Worm (Caenorhabditis elegans) whole organism, mixed stage, embryonic: Measurements from ENCODE around the gene eif-3.F.

Experiments
- M03D4.4 ChIP-seq: sonication (generic microtip); optimal IDR thresholded peaks from 2 replicates; lab custom pipeline; 2017; ENCODE audit warnings: mild to moderate bottlenecking, missing genetic modification characterization, missing compliant biosample characterization
- bed-3 ChIP-seq: fragments of 200-800 bp; sonication (Bioruptor generic); optimal IDR thresholded peaks from 3 replicates; lab custom pipeline; 2018; ENCODE audit warnings: mild to moderate bottlenecking, missing genetic modification characterization, moderate library complexity, missing compliant biosample characterization
- blmp-1 ChIP-seq: fragments of 150-350 bp; optimal IDR thresholded peaks from 2 replicates; lab custom pipeline; 2014; ENCODE audit warnings: missing biosample characterization, missing genetic modification characterization
- ceh-39 ChIP-seq: fragments of 150-350 bp; optimal IDR thresholded peaks from 2 replicates; lab custom pipeline; 2014; ENCODE audit warnings: missing biosample characterization, missing genetic modification characterization
- ceh-83 ChIP-seq: fragments of 200-800 bp; sonication (Bioruptor generic); optimal IDR thresholded peaks from 2 replicates; lab custom pipeline; 2018; ENCODE audit warnings: mild to moderate bottlenecking, missing genetic modification characterization, missing compliant biosample characterization
- ces-1 ChIP-seq: fragments of 150-350 bp; optimal IDR thresholded peaks from 2 replicates; lab custom pipeline; 2014; ENCODE audit warnings: missing biosample characterization, missing genetic modification reagents, missing genetic modification characterization
- cnd-1 ChIP-seq: fragments of 200-800 bp; sonication (Bioruptor generic); optimal IDR thresholded peaks from 2 replicates; lab custom pipeline; 2018; ENCODE audit warnings: mild to moderate bottlenecking, missing genetic modification characterization, missing compliant biosample characterization
- drap-1 ChIP-seq: fragments of 200-800 bp; sonication (Bioruptor generic); optimal IDR thresholded peaks from 3 replicates; lab custom pipeline; 2018; ENCODE audit warnings: mild to moderate bottlenecking, missing genetic modification characterization, missing compliant biosample characterization
- elt-3 ChIP-seq: fragments of 150-350 bp; optimal IDR thresholded peaks from 2 replicates; lab custom pipeline; 2014; ENCODE audit warnings: missing biosample characterization, missing genetic modification characterization
- flh-1 ChIP-seq: fragments of 200-800 bp; sonication (Bioruptor generic); optimal IDR thresholded peaks from 2 replicates; lab custom pipeline; 2018; ENCODE audit warnings: mild to moderate bottlenecking, missing genetic modification characterization, moderate library complexity, missing compliant biosample characterization
- ham-2 ChIP-seq: fragments of 200-800 bp; sonication (Bioruptor generic); optimal IDR thresholded peaks from 2 replicates; lab custom pipeline; 2018; ENCODE audit warnings: mild to moderate bottlenecking, missing genetic modification characterization, missing compliant biosample characterization
- hlh-1 ChIP-seq: fragments of 150-350 bp; optimal IDR thresholded peaks from 2 replicates; lab custom pipeline; 2014; ENCODE audit warnings: missing biosample characterization, missing genetic modification reagents, missing genetic modification characterization
- lin-13 ChIP-seq: fragments of 150-350 bp; optimal IDR thresholded peaks from 2 replicates; lab custom pipeline; 2014; ENCODE audit warnings: missing biosample characterization, missing genetic modification characterization
- lin-32 ChIP-seq: fragments of 200-800 bp; sonication (Bioruptor generic); optimal IDR thresholded peaks from 2 replicates; lab custom pipeline; 2018; ENCODE audit warnings: mild to moderate bottlenecking, missing genetic modification characterization, missing compliant biosample characterization
- lsy-2 ChIP-seq: fragments of 150-350 bp; optimal IDR thresholded peaks from 2 replicates; lab custom pipeline; 2014; ENCODE audit warnings: missing biosample characterization, missing genetic modification characterization
- mab-5 ChIP-seq: fragments of 150-350 bp; optimal IDR thresholded peaks from 2 replicates; lab custom pipeline; 2014; ENCODE audit warnings: missing biosample characterization, missing genetic modification characterization
- mls-2 ChIP-seq: sonication (generic microtip); optimal IDR thresholded peaks from 2 replicates; lab custom pipeline; 2016; ENCODE audit warnings: mild to moderate bottlenecking, missing genetic modification characterization, moderate library complexity, missing compliant biosample characterization
- nhr-12 ChIP-seq: fragments of 150-350 bp; optimal IDR thresholded peaks from 2 replicates; lab custom pipeline; 2014; ENCODE audit warnings: missing biosample characterization, missing genetic modification characterization
- nhr-2 ChIP-seq: fragments of 150-350 bp; optimal IDR thresholded peaks from 2 replicates; lab custom pipeline; 2014; ENCODE audit warnings: missing biosample characterization, missing genetic modification characterization
- nhr-237 ChIP-seq: fragments of 150-350 bp; optimal IDR thresholded peaks from 2 replicates; lab custom pipeline; 2014; ENCODE audit warnings: missing biosample characterization, missing genetic modification characterization
- nhr-28 ChIP-seq: fragments of 150-350 bp; optimal IDR thresholded peaks from 2 replicates; lab custom pipeline; 2014; ENCODE audit warnings: missing biosample characterization, missing genetic modification characterization
- nhr-76 ChIP-seq: sonication (generic microtip); optimal IDR thresholded peaks from 2 replicates; lab custom pipeline; 2017; ENCODE audit warnings: missing biosample characterization, missing genetic modification characterization
- pha-4 ChIP-seq: fragments of 150-350 bp; optimal IDR thresholded peaks from 2 replicates; lab custom pipeline; 2018; ENCODE audit warnings: missing biosample characterization, missing genetic modification reagents, missing genetic modification characterization
- sem-2 ChIP-seq: fragments of 200-800 bp; sonication (Bioruptor generic); optimal IDR thresholded peaks from 2 replicates; lab custom pipeline; 2018; ENCODE audit warnings: mild to moderate bottlenecking, missing genetic modification characterization, missing compliant biosample characterization
- snpc-4 ChIP-seq: fragments of 150-350 bp; optimal IDR thresholded peaks from 2 replicates; lab custom pipeline; 2014; ENCODE audit warnings: missing biosample characterization, missing genetic modification characterization
- sptf-1 ChIP-seq: sonication (generic microtip); optimal IDR thresholded peaks from 2 replicates; lab custom pipeline; 2017; ENCODE audit warnings: mild to moderate bottlenecking, missing genetic modification characterization, moderate library complexity, missing compliant biosample characterization
- tbx-8 ChIP-seq: fragments of 200-800 bp; sonication (Bioruptor generic); optimal IDR thresholded peaks from 2 replicates; lab custom pipeline; 2018; ENCODE audit warnings: mild to moderate bottlenecking, missing genetic modification characterization, moderate library complexity, missing compliant biosample characterization
- unc-120 ChIP-seq: sonication (generic microtip); optimal IDR thresholded peaks from 2 replicates; lab custom pipeline; 2017; ENCODE audit warnings: missing genetic modification characterization, missing compliant biosample characterization; ENCODE audit not compliant: poor library complexity, severe bottlenecking
- unc-39 ChIP-seq: fragments of 150-350 bp; optimal IDR thresholded peaks from 2 replicates; lab custom pipeline; 2014; ENCODE audit warnings: missing biosample characterization, missing genetic modification characterization
- unc-62 ChIP-seq: fragments of 150-350 bp; optimal IDR thresholded peaks from 2 replicates; lab custom pipeline; 2014; ENCODE audit warnings: missing biosample characterization, missing genetic modification reagents, missing genetic modification characterization
- zip-8 ChIP-seq: fragments of 150-350 bp; optimal IDR thresholded peaks from 2 replicates; lab custom pipeline; 2014; ENCODE audit warnings: missing biosample characterization, missing genetic modification characterization
- ztf-11 ChIP-seq: fragments of 150-350 bp; optimal IDR thresholded peaks from 2 replicates; lab custom pipeline; 2014; ENCODE audit warnings: missing biosample characterization, missing genetic modification characterization

Gene eif-3.F

ce11 chrII:9343955-9344354, 12.5 kb downstream of the eif-3.F start:
- TF ChIP-seq snpc-4 (tag; lab: Kevin White, UChicago): no peak
- TF ChIP-seq blmp-1: no peak
- no peak for TF ChIP-seq flh-1 (GFP tag; lab: Kevin White, UChicago)
- TF ChIP-seq elt-3 (tag; lab: Kevin White, UChicago): peak; percentile 20

ce11 chrII:9345116-9345515, 13.7 kb downstream of the eif-3.F start:
- TF ChIP-seq nhr-12: no peak
- no peak for TF ChIP-seq bed-3 (GFP tag; lab: Kevin White, UChicago)
- TF ChIP-seq mls-2 (tag; lab: Kevin White, UChicago): no peak
- no peak for TF ChIP-seq nhr-2
- no peak for TF ChIP-seq unc-62
- no peak for TF ChIP-seq nhr-237
- no peak for TF ChIP-seq elt-3 (tag; lab: Kevin White, UChicago)
- no peak for TF ChIP-seq ces-1 (GFP tag; lab: Kevin White, UChicago)
- TF ChIP-seq zip-8 (tag; lab: Kevin White, UChicago): no peak
- TF ChIP-seq nhr-28 (tag; lab: Kevin White, UChicago): no peak

ce11 chrII:9345794-9346193, 14.4 kb downstream of the eif-3.F start:
- TF ChIP-seq blmp-1: no peak
- no peak for TF ChIP-seq unc-120 (tag; lab: Kevin White, UChicago)
- TF ChIP-seq nhr-28 (tag; lab: Kevin White, UChicago): no peak
- TF ChIP-seq ztf-11 (tag; lab: Kevin White, UChicago): no peak
- no peak for TF ChIP-seq tbx-8 (GFP tag; lab: Kevin White, UChicago)
- no peak for TF ChIP-seq mls-2 (tag; lab: Kevin White, UChicago)
- no peak for TF ChIP-seq sptf-1

ce11 chrII:9346490-9346889, 15.0 kb downstream of the eif-3.F start, which contains the start of gene F42A8.1:
Gene F42A8.1, minus strand, starts transcription at chrII:9346590.
- TF ChIP-seq ham-2 (no peak), hlh-1 (tag; lab: Kevin White, UChicago) (no peak)

- TF ChIP-seq snpc-4 (tag; lab: Kevin White, UChicago): no peak
- no peak for TF ChIP-seq mls-2 (tag; lab: Kevin White, UChicago)
- no peak for TF ChIP-seq lin-13 (tag; lab: Kevin White, UChicago)
- no peak for TF ChIP-seq drap-1
- TF ChIP-seq lsy-2 (tag; lab: Kevin White, UChicago): no peak
- no peak for TF ChIP-seq M03D4.4 (tag; lab: Kevin White, UChicago)
- TF ChIP-seq blmp-1: no peak
- no peak for TF ChIP-seq nhr-76
- no peak for TF ChIP-seq cnd-1 (tag; lab: Kevin White, UChicago)
- no peak for TF ChIP-seq ceh-83 (GFP tag; lab: Kevin White, UChicago)
- no peak for TF ChIP-seq nhr-2
- TF ChIP-seq bed-3 (GFP tag; lab: Kevin White, UChicago): no peak
- no peak for TF ChIP-seq nhr-237
- no peak for TF ChIP-seq elt-3 (tag; lab: Kevin White, UChicago)
- TF ChIP-seq unc-120 (tag; lab: Kevin White, UChicago): no peak
- no peak for TF ChIP-seq unc-39
- TF ChIP-seq sem-2: no peak
- no peak for TF ChIP-seq ztf-11 (tag; lab: Kevin White, UChicago)
- TF ChIP-seq flh-1 (GFP tag; lab: Kevin White, UChicago): no peak
- no peak for TF ChIP-seq ces-1 (GFP tag; lab: Kevin White, UChicago)
These were observed 16.0 kb downstream of the eif-3.F start for ce11 chrII:9347444-9347843.

- TF ChIP-seq nhr-28 (tag; lab: Kevin White, UChicago) (no peak), sem-2 (no peak), ceh-39 (tag; lab: Kevin White, UChicago) (no peak), pha-4 (no peak), drap-1 (no peak), nhr-237 (no peak), zip-8 (tag; lab: Kevin White, UChicago) (no peak), bed-3 (GFP tag; lab: Kevin White, UChicago) (no peak), elt-3 (tag; lab: Kevin White, UChicago) (no peak), unc-62 (no peak), tbx-8 (GFP tag; lab: Kevin White, UChicago) (no peak), nhr-76 (no peak), M03D4.4 (tag; lab: Kevin White, UChicago) (no peak), ces-1 (GFP tag; lab: Kevin White, UChicago) (no peak), nhr-2 (no peak), lsy-2 (tag; lab: Kevin White, UChicago) (no peak), mls-2 (tag; lab: Kevin White, UChicago) (no peak), lin-32 (GFP tag; lab: Kevin White, UChicago) (no peak), mab-5 (tag; lab: Kevin White, UChicago) (no peak), ceh-83 (GFP tag; lab: Kevin White, UChicago) (no peak)
These were observed 21.2 kb downstream of the eif-3.F start, which contains the start of the genes sdhb-1 and cup-15 for ce11 chrII:9352669-9353068. Gene sdhb-1, minus strand, starts transcription at chrII:9352731. Gene cup-15, plus strand, starts transcription at chrII:9353000.
